Worm (Caenorhabditis elegans) whole organism, L4 larva: ENCODE measurements around the gene pho-12.
A peak's percentile ranks its signal among the peaks of the same experiment; 100 is the strongest.

Experiments
- lin-13 ChIP-seq: fragments of 150-350 bp; optimal IDR thresholded peaks from 2 replicates; lab custom pipeline; 2014; ENCODE audit warnings: missing biosample characterization, missing genetic modification reagents, missing genetic modification characterization
- nhr-237 ChIP-seq: sonication (generic microtip); optimal IDR thresholded peaks from 2 replicates; lab custom pipeline; 2017; ENCODE audit warnings: missing biosample characterization, missing genetic modification characterization
- nhr-25 ChIP-seq: sonication (generic microtip); optimal IDR thresholded peaks from 2 replicates; lab custom pipeline; 2017; ENCODE audit warnings: missing genetic modification characterization, mild to moderate bottlenecking, missing compliant biosample characterization, antibody characterized with exemption, moderate library complexity, borderline replicate concordance; ENCODE audit not compliant: insufficient read depth
- nhr-77 ChIP-seq: fragments of 150-350 bp; optimal IDR thresholded peaks from 2 replicates; lab custom pipeline; 2014; ENCODE audit warnings: missing biosample characterization, missing genetic modification characterization
- pha-4 ChIP-seq, 2 experiments: fragments of 150-350 bp in 1 of 2; fragments of 200-800 bp in 1 of 2; sonication (Bioruptor generic) in 1 of 2; IDR thresholded peaks in 1 of 2; optimal IDR thresholded peaks in 1 of 2; 2 replicates each; pipeline versions ENCODE4 v1.3.6 to Lab custom; 2014 to 2022; ENCODE audit warnings: missing genetic modification characterization in 2 of 2, missing genetic modification reagents in 2 of 2, missing biosample characterization in 1 of 2, missing compliant biosample characterization in 1 of 2

DNA sequence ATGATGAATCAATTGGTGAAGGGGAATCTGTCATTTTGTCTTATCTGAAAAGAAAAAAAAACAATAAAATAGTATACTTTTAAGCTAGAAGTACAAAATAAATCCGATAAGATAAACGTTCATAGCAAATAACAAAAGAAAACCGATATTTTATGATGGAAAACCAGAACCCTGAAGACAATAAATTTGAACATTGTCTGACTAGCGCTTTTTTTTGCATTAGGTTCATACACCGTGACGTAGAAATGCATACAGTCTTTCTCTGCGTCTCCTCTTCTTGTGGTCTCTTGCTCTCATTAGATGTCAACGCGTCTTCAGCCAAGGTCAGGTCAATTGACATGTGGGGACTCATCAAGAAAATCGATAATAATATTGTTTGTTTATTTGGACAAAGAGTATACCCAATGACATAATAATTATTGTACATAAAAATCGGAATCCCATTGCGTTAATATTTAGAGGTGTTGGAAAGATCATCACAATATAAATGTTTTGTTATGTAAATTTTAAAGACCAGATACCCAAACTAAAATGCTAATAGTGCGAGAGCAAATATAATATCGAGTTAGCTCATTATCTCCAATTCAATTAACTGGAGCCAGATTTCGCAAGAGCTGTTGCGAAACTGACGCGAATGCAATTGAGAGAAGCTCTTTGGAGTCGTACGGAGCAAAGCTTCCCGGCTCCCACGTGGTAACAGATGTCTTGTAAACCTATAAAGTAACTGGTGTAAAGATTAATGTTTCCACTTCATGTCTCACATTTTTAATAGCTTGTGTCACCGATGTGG, 20.7 kb upstream of the pho-12 start, which contains the start of gene dsh-2:
- TF ChIP-seq nhr-25 (tag; lab: Kevin White, UChicago) (no peak), pha-4 (GFP tag; IDR thresholded peaks at IDR 0.05; lab: Robert Waterston, UW) (no peak), pha-4 (tag; optimal IDR thresholded peaks at IDR 0.05; lab: Kevin White, UChicago) (peak; percentile 43), lin-13 (GFP tag; lab: Kevin White, UChicago) (peak; percentile 34), nhr-237 (no peak), nhr-77 (tag; lab: Kevin White, UChicago) (no peak)
